Fruit fly (Drosophila melanogaster) whole organism, embryonic: ENCODE measurements around the gene stg.

Source experiments
- Aef1 ChIP-seq: fragments of 200-800 bp; sonication (Bioruptor generic); IDR thresholded peaks from 3 replicates; pipeline ENCODE4 v1.3.6; 2022; ENCODE audit warnings: missing biosample characterization, missing genetic modification characterization
- CG10209 ChIP-seq: fragments of 200-800 bp; sonication (Bioruptor generic); optimal IDR thresholded peaks from 3 replicates; lab custom pipeline; 2017; ENCODE audit warnings: missing biosample characterization, mild to moderate bottlenecking, missing genetic modification characterization, missing genetic modification reagents
- CG1024 ChIP-seq: fragments of 200-800 bp; sonication (Bioruptor generic); IDR thresholded peaks from 2 replicates; pipeline ENCODE4 v1.3.6; 2022; ENCODE audit warnings: missing biosample characterization, missing genetic modification characterization
- CG10654 ChIP-seq: fragments of 200-800 bp; sonication (Bioruptor generic); optimal IDR thresholded peaks from 2 replicates; lab custom pipeline; 2016; ENCODE audit warnings: missing biosample characterization, missing genetic modification characterization
- CG10979 ChIP-seq: fragments of 200-800 bp; sonication (Bioruptor generic); optimal IDR thresholded peaks from 2 replicates; lab custom pipeline; 2018; ENCODE audit warnings: missing biosample characterization, mild to moderate bottlenecking, missing genetic modification characterization, moderate library complexity
- CG11723 ChIP-seq: fragments of 200-800 bp; sonication (Bioruptor generic); optimal IDR thresholded peaks from 2 replicates; lab custom pipeline; 2017; ENCODE audit warnings: missing biosample characterization, mild to moderate bottlenecking, missing genetic modification characterization
- CG12104 ChIP-seq: fragments of 200-800 bp; sonication (Bioruptor generic); optimal IDR thresholded peaks from 3 replicates; lab custom pipeline; 2016; ENCODE audit warnings: missing biosample characterization, missing genetic modification characterization
- CG12391 ChIP-seq: fragments of 200-800 bp; sonication (Bioruptor generic); optimal IDR thresholded peaks from 3 replicates; lab custom pipeline; 2018; ENCODE audit warnings: missing biosample characterization, mild to moderate bottlenecking, missing genetic modification characterization, moderate library complexity
- CG12659 ChIP-seq: fragments of 200-800 bp; sonication (Bioruptor generic); optimal IDR thresholded peaks from 3 replicates; lab custom pipeline; 2017; ENCODE audit warnings: mild to moderate bottlenecking, missing biosample characterization, missing genetic modification reagents, missing genetic modification characterization
- CG14014 ChIP-seq: fragments of 200-800 bp; sonication (Bioruptor generic); IDR thresholded peaks from 2 replicates; pipeline ENCODE4 v1.3.6; 2022; ENCODE audit warnings: missing biosample characterization, missing genetic modification characterization
- CG1529 ChIP-seq: fragments of 200-800 bp; sonication (Bioruptor generic); optimal IDR thresholded peaks from 3 replicates; lab custom pipeline; 2018; ENCODE audit warnings: missing biosample characterization, missing genetic modification characterization
- CG17186 ChIP-seq: fragments of 200-800 bp; sonication (Bioruptor generic); optimal IDR thresholded peaks from 3 replicates; lab custom pipeline; 2017; ENCODE audit warnings: missing biosample characterization, missing genetic modification reagents, missing genetic modification characterization
- CG17829 ChIP-seq: fragments of 200-800 bp; optimal IDR thresholded peaks from 2 replicates; lab custom pipeline; 2019; ENCODE audit warnings: missing biosample characterization, mild to moderate bottlenecking, missing genetic modification characterization, moderate library complexity
- CG3065 ChIP-seq: fragments of 200-800 bp; sonication (Bioruptor generic); optimal IDR thresholded peaks from 2 replicates; lab custom pipeline; 2016; ENCODE audit warnings: missing biosample characterization, missing genetic modification characterization
- CG33213 ChIP-seq: fragments of 200-800 bp; sonication (Bioruptor generic); optimal IDR thresholded peaks from 3 replicates; lab custom pipeline; 2016; ENCODE audit warnings: missing biosample characterization, missing genetic modification characterization
- CG3847 ChIP-seq: fragments of 200-800 bp; sonication (Bioruptor generic); IDR thresholded peaks from 2 replicates; pipeline ENCODE4 v1.3.6; 2022; ENCODE audit warnings: missing biosample characterization, missing genetic modification characterization
- CG4282 ChIP-seq: fragments of 200-800 bp; sonication (Bioruptor generic); optimal IDR thresholded peaks from 2 replicates; lab custom pipeline; 2016; ENCODE audit warnings: missing biosample characterization, missing genetic modification characterization
- CG4707 ChIP-seq: fragments of 200-800 bp; sonication (Bioruptor generic); optimal IDR thresholded peaks from 2 replicates; lab custom pipeline; 2018; ENCODE audit warnings: missing biosample characterization, mild to moderate bottlenecking, missing genetic modification characterization, moderate library complexity
- CG6689 ChIP-seq: fragments of 200-800 bp; sonication (Bioruptor generic); IDR thresholded peaks from 2 replicates; pipeline ENCODE4 v1.3.6; 2022; ENCODE audit warnings: missing biosample characterization, missing genetic modification characterization
- CG6854 ChIP-seq: fragments of 200-800 bp; sonication (Bioruptor generic); optimal IDR thresholded peaks from 3 replicates; lab custom pipeline; 2017; ENCODE audit warnings: missing biosample characterization, mild to moderate bottlenecking, missing genetic modification characterization
- CG7357 ChIP-seq: fragments of 200-800 bp; sonication (Bioruptor generic); IDR thresholded peaks from 3 replicates; pipeline ENCODE4 v1.3.6; 2022; ENCODE audit warnings: missing biosample characterization, missing genetic modification characterization
- Camta ChIP-seq: fragments of 200-800 bp; sonication (Bioruptor generic); optimal IDR thresholded peaks from 2 replicates; lab custom pipeline; 2016; ENCODE audit warnings: missing biosample characterization, missing genetic modification characterization
- Chrac-16 ChIP-seq: fragments of 200-800 bp; sonication (Bioruptor generic); optimal IDR thresholded peaks from 3 replicates; lab custom pipeline; 2016; ENCODE audit warnings: missing biosample characterization, missing genetic modification characterization
- CoRest ChIP-seq: fragments of 200-800 bp; sonication (Bioruptor generic); optimal IDR thresholded peaks from 3 replicates; lab custom pipeline; 2018; ENCODE audit warnings: missing biosample characterization, mild to moderate bottlenecking, missing genetic modification characterization, moderate library complexity
- D ChIP-seq, 2 experiments: fragments of 200-800 bp in 1 of 2; fragments of >200 bp in 1 of 2; sonication (Bioruptor generic) in 1 of 2; optimal IDR thresholded peaks; 2 replicates in 1 of 2; 3 replicates in 1 of 2; lab custom pipeline; 2017; ENCODE audit warnings: mild to moderate bottlenecking in 1 of 2, missing biosample characterization in 1 of 2, missing genetic modification characterization in 1 of 2, missing genetic modification reagents in 1 of 2
- Dip3 ChIP-seq: fragments of 200-800 bp; sonication (Bioruptor generic); optimal IDR thresholded peaks from 3 replicates; lab custom pipeline; 2016; ENCODE audit warnings: missing biosample characterization, missing genetic modification characterization
- Doc3 ChIP-seq: fragments of 200-800 bp; sonication (Bioruptor generic); IDR thresholded peaks from 3 replicates; pipeline ENCODE4 v1.3.6; 2022; ENCODE audit warnings: missing biosample characterization, missing genetic modification characterization; ENCODE audit not compliant: partially characterized antibody
- E2f1 ChIP-seq: fragments of 200-800 bp; sonication (Bioruptor generic); IDR thresholded peaks from 2 replicates; pipeline ENCODE4 v1.3.6; 2022; ENCODE audit warnings: missing biosample characterization, missing genetic modification characterization
- Gsc ChIP-seq: fragments of 200-800 bp; sonication (Bioruptor generic); IDR thresholded peaks from 2 replicates; pipeline ENCODE4 v1.3.6; 2022; ENCODE audit warnings: missing biosample characterization, missing genetic modification characterization
- H15 ChIP-seq: fragments of 200-800 bp; sonication (Bioruptor generic); IDR thresholded peaks from 3 replicates; pipeline ENCODE4 v1.3.6; 2022; ENCODE audit warnings: missing biosample characterization, missing genetic modification characterization
- Meics ChIP-seq: fragments of 200-800 bp; sonication (Bioruptor generic); optimal IDR thresholded peaks from 2 replicates; lab custom pipeline; 2017; ENCODE audit warnings: missing biosample characterization, mild to moderate bottlenecking, missing genetic modification characterization
- Pdp1 ChIP-seq, 2 experiments: fragments of 200-800 bp; sonication (Bioruptor generic); optimal IDR thresholded peaks; 3 replicates each; lab custom pipeline; 2016; ENCODE audit warnings: missing biosample characterization in 2 of 2, missing genetic modification characterization in 2 of 2, mild to moderate bottlenecking in 1 of 2, moderate library complexity in 1 of 2
- Rfx ChIP-seq: fragments of 200-800 bp; sonication (Bioruptor generic); IDR thresholded peaks from 2 replicates; pipeline ENCODE4 v1.3.6; 2022; ENCODE audit warnings: missing biosample characterization, missing genetic modification characterization
- Rx ChIP-seq: fragments of 200-800 bp; sonication (Bioruptor generic); IDR thresholded peaks from 2 replicates; pipeline ENCODE4 v1.3.6; 2022; ENCODE audit warnings: missing biosample characterization, missing genetic modification characterization
- Xbp1 ChIP-seq: fragments of 200-800 bp; sonication (Bioruptor generic); optimal IDR thresholded peaks from 3 replicates; lab custom pipeline; 2016; ENCODE audit warnings: missing biosample characterization, mild to moderate bottlenecking, missing genetic modification characterization
- ap ChIP-seq: fragments of 200-800 bp; sonication (Bioruptor generic); IDR thresholded peaks from 2 replicates; pipeline ENCODE4 v1.3.6; 2022; ENCODE audit warnings: missing biosample characterization, missing genetic modification characterization
- ase ChIP-seq: fragments of 200-800 bp; sonication (Bioruptor generic); IDR thresholded peaks from 3 replicates; pipeline ENCODE4 v1.3.6; 2022; ENCODE audit warnings: missing biosample characterization, missing genetic modification characterization
- esg ChIP-seq: fragments of 200-800 bp; sonication (Bioruptor generic); conservative IDR thresholded peaks from 2 replicates; pipeline ENCODE4 v1.3.6; 2022; ENCODE audit warnings: missing biosample characterization, missing genetic modification characterization
- gcm2 ChIP-seq: fragments of 200-800 bp; sonication (Bioruptor generic); optimal IDR thresholded peaks from 2 replicates; lab custom pipeline; 2016; ENCODE audit warnings: missing biosample characterization, missing genetic modification characterization
- gem ChIP-seq: fragments of 200-800 bp; sonication (Bioruptor generic); optimal IDR thresholded peaks from 2 replicates; lab custom pipeline; 2019; ENCODE audit warnings: missing biosample characterization, mild to moderate bottlenecking, missing genetic modification characterization, moderate library complexity
- gro ChIP-seq: fragments of 200-800 bp; sonication (Bioruptor generic); optimal IDR thresholded peaks from 2 replicates; lab custom pipeline; 2016; ENCODE audit warnings: missing biosample characterization, missing genetic modification characterization
- kah ChIP-seq: fragments of 200-800 bp; sonication (Bioruptor generic); optimal IDR thresholded peaks from 2 replicates; lab custom pipeline; 2018; ENCODE audit warnings: missing biosample characterization, mild to moderate bottlenecking, missing genetic modification characterization
- pan ChIP-seq, 4 experiments: fragments of >200 bp in 3 of 4; fragments of 200-800 bp in 1 of 4; sonication (Bioruptor generic) in 1 of 4; optimal IDR thresholded peaks in 3 of 4; IDR thresholded peaks in 1 of 4; 2 replicates each; pipeline versions ENCODE4 v1.3.6 to Lab custom; 2017 to 2022; ENCODE audit warnings: missing biosample characterization in 2 of 4, missing genetic modification characterization in 2 of 4, mixed read lengths in 1 of 4
- peb ChIP-seq: fragments of 200-800 bp; sonication (Bioruptor generic); IDR thresholded peaks from 2 replicates; pipeline ENCODE4 v1.3.6; 2022; ENCODE audit warnings: missing biosample characterization, missing genetic modification characterization
- salm ChIP-seq: fragments of 200-800 bp; sonication (Bioruptor generic); optimal IDR thresholded peaks from 2 replicates; lab custom pipeline; 2018; ENCODE audit warnings: missing biosample characterization, mild to moderate bottlenecking, missing genetic modification characterization
- shn ChIP-seq: fragments of 200-800 bp; sonication (Bioruptor generic); optimal IDR thresholded peaks from 3 replicates; lab custom pipeline; 2016; ENCODE audit warnings: missing biosample characterization, missing genetic modification characterization
- slp2 ChIP-seq: fragments of 200-800 bp; sonication (Bioruptor generic); optimal IDR thresholded peaks from 2 replicates; lab custom pipeline; 2016; ENCODE audit warnings: missing biosample characterization, missing genetic modification characterization
- sr ChIP-seq: fragments of 200-800 bp; sonication (Bioruptor generic); IDR thresholded peaks from 3 replicates; pipeline ENCODE4 v1.3.6; 2022; ENCODE audit warnings: missing biosample characterization, missing genetic modification characterization
- twi ChIP-seq: fragments of 200-800 bp; optimal IDR thresholded peaks from 2 replicates; lab custom pipeline; 2019; ENCODE audit warnings: missing biosample characterization, mild to moderate bottlenecking, missing genetic modification characterization, moderate library complexity

The stg gene

dm6 chr3R:29207996-29208395 lies 47.6 kb downstream of the stg start (continued):
- TF ChIP-seq kah (GFP tag; lab: Kevin White, UChicago) (peak; percentile 42), Chrac-16 (GFP tag; lab: Kevin White, UChicago) (peak; percentile 23), gem (tag; lab: Kevin White, UChicago) (peak; percentile 87), slp2 (peak; percentile 26), shn (GFP tag; lab: Kevin White, UChicago) (no peak), CG10209 (GFP tag; lab: Kevin White, UChicago) (peak; percentile 70), CG12104 (peak; percentile 8), Meics (GFP tag; lab: Kevin White, UChicago) (peak; percentile 54), CG1024 (GFP tag; lab: Robert Waterston, UW) (0 out of 2 replicates have a peak, but pooled peaks have one; percentile 40), ap (GFP tag; lab: Robert Waterston, UW) (peak; percentile 53), Aef1 (peak; percentile 35; the same call in 2 of the 3 replicates), CG11723 (GFP tag; lab: Kevin White, UChicago) (peak; percentile 49), salm (tag; lab: Kevin White, UChicago) (peak; percentile 40), CG6689 (GFP tag; lab: Robert Waterston, UW) (peak; percentile 61), CG6854 (GFP tag; lab: Kevin White, UChicago) (no peak), peb (GFP tag; lab: Robert Waterston, UW) (peak; percentile 37; the same call in 1 of the 2 replicates), CG3065 (GFP tag; lab: Kevin White, UChicago) (no peak), esg (GFP tag; lab: Robert Waterston, UW) (peak; percentile 66), Rfx (GFP tag; lab: Robert Waterston, UW) (peak; percentile 25; the same call in 1 of the 2 replicates), CG17829 (peak; percentile 75), CG17186 (GFP tag; lab: Kevin White, UChicago) (no peak), CG3847 (0 out of 2 replicates have a peak, but pooled peaks have one; percentile 27), ase (GFP tag; lab: Robert Waterston, UW) (0 out of 3 replicates have a peak, but pooled peaks have one; percentile 18), Dip3 (peak; percentile 26), CG4282 (no peak), CG12391 (tag; lab: Kevin White, UChicago) (peak; percentile 77), sr (GFP tag; lab: Robert Waterston, UW) (peak; percentile 23; the same call in 1 of the 3 replicates), Gsc (no peak), CG12659 (GFP tag; lab: Kevin White, UChicago) (peak; percentile 68), E2f1 (0 out of 2 replicates have a peak, but pooled peaks have one; percentile 42), CG14014 (peak; percentile 52; the same call in 1 of the 2 replicates), twi (peak; percentile 25), CG7357 (0 out of 3 replicates have a peak, but pooled peaks have one; percentile 38), pan (optimal IDR thresholded peaks at IDR 0.05; lab: Kevin White, UChicago) (no peak), pan (GFP tag; optimal IDR thresholded peaks at IDR 0.05 in 1 of 2, IDR thresholded peaks at IDR 0.05 in 1 of 2) (peak in 1 of 2 experiments; percentile 77), H15 (GFP tag; lab: Robert Waterston, UW) (peak; percentile 60), CoRest (tag; lab: Kevin White, UChicago) (peak; percentile 73), gro (GFP tag; lab: Kevin White, UChicago) (no peak), CG10979 (peak; percentile 83), Doc3 (GFP tag; lab: Robert Waterston, UW) (no peak), Xbp1 (GFP tag; lab: Kevin White, UChicago) (peak; percentile 70), Rx (peak; percentile 68), gcm2 (GFP tag; lab: Kevin White, UChicago) (no peak), D (optimal IDR thresholded peaks at IDR 0.05; lab: Kevin White, UChicago) (no peak), D (GFP tag; optimal IDR thresholded peaks at IDR 0.05; lab: Kevin White, UChicago) (peak; percentile 73), CG33213 (GFP tag; lab: Kevin White, UChicago) (no peak), CG10654 (GFP tag; lab: Kevin White, UChicago) (peak; percentile 43), Camta (GFP tag; lab: Kevin White, UChicago) (peak; percentile 30), Pdp1 (GFP tag; optimal IDR thresholded peaks at IDR 0.05; lab: Kevin White, UChicago) (peak; percentile 11 to 42), CG4707 (peak; percentile 71), CG1529 (GFP tag; lab: Kevin White, UChicago) (peak; percentile 63)
